Worm (Caenorhabditis elegans): ENCODE results near the gene fbxb-17.

ce11 chrII:1635969-1636368 lies 40.2 kb upstream of the fbxb-17 start:
- TF ChIP-seq hlh-6 (tag; optimal IDR thresholded peaks at IDR 0.05) (no peak), pha-4 (tag; optimal IDR thresholded peaks at IDR 0.05) (no peak), gmeb-2 (tag; optimal IDR thresholded peaks at IDR 0.05) (no peak), eyg-1 (tag; optimal IDR thresholded peaks at IDR 0.05) (no peak), K02D7.2 (tag; optimal IDR thresholded peaks at IDR 0.05) (no peak), dmd-4 (tag; optimal IDR thresholded peaks at IDR 0.05; ENCODE audit: borderline replicate concordance) (no peak), npax-4 (tag; optimal IDR thresholded peaks at IDR 0.05) (no peak), dve-1 (tag; optimal IDR thresholded peaks at IDR 0.05) (no peak)

All from whole organism, late embryonic.